Worm (Caenorhabditis elegans): Measurements from ENCODE around the gene Y47D3A.20.
A peak's percentile ranks its signal among the peaks of the same experiment; 100 is the strongest.

Y47D3A.20 gene

DNA sequence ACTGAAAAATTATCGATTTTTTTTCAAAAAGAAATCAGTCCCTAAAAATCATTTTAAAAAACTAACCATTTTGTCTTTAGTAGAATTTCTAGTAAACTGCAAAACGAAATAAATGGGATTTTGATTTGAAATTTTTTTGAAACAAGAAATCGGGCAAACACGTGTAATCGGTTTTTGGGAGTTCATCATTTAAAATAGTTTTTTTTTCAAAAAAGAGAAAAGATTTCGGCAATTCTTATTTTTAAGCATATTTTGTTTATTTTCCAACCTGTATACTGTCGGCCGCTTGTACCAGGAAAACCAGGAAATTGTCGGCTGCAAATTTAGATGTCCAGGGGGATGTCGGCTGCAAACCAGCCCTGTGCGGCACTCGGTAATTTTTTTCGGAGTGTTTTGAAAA is 42.9 kb upstream of the Y47D3A.20 start, which contains the start of gene elo-8 (continued):
- TF ChIP-seq fkh-10 (GFP tag; optimal IDR thresholded peaks at IDR 0.05): no peak

DNA sequence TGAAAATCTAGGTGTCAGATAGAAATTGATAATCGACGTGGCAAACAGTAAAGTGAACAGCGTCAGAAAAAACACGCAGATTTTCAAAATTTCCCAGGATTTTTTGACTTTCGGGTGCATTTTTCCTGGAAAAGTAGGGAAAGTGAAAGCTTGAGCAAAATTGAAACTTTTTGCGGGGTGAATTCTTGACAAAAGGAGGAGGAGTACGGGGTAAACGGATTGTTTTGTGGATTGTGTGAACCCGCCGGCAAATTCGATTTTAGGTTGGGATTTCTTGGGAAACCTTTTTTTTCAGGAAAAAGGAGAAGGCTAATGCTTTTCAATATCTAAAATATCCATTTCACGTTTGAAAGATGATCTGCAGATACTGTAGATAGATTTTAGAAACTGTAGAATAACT is 40.1 kb upstream of the Y47D3A.20 start, which contains the start of gene Y47D3A.34:
Gene Y47D3A.34, minus strand, starts transcription at position 120 of the 400 bp plus-strand sequence.
- TF ChIP-seq hlh-15 (tag; optimal IDR thresholded peaks at IDR 0.05): no peak
- peak; percentile 39 for TF ChIP-seq unc-42 (tag; optimal IDR thresholded peaks at IDR 0.05)

DNA sequence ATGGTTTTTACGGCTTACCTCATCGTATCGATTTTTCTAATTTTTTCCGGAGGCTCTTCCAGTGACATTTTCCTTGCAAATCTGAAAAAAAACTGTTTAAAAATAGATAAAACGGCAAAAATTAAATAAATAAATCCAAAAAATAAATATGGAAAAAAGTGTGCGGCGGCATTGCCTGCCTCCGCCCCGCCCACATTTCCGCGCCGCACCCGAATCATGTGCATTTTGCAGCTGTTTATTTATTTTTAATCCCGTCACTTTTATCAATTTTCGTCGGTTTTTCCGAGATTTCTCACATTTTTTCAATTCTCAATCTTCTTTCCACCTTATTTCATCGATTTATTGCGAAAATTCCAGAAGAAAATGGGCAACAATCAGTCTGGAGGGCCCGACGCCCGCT is 38.1 kb upstream of the Y47D3A.20 start, which contains the start of the genes Y47D3A.14 and aakb-2:
Gene Y47D3A.14, minus strand, starts transcription at position 81 of the 400 bp plus-strand sequence.
Gene aakb-2, plus strand, starts transcription at position 356 of the 400 bp plus-strand sequence.
- TF ChIP-seq unc-55 (GFP tag; optimal IDR thresholded peaks at IDR 0.05) (no peak), syd-9 (tag; optimal IDR thresholded peaks at IDR 0.05) (no peak), pag-3 (tag; optimal IDR thresholded peaks at IDR 0.05; ENCODE audit: borderline replicate concordance) (no peak), ceh-2 (tag; optimal IDR thresholded peaks at IDR 0.05) (peak; percentile 31), che-1 (tag; optimal IDR thresholded peaks at IDR 0.05) (peak; percentile 61), nfya-1 (tag; optimal IDR thresholded peaks at IDR 0.05) (peak; percentile 45), elt-2 (tag; optimal IDR thresholded peaks at IDR 0.05) (peak; percentile 82), pax-1 (tag; optimal IDR thresholded peaks at IDR 0.05) (no peak), ets-4 (tag; optimal IDR thresholded peaks at IDR 0.05) (peak; percentile 29), sdc-2 (tag; optimal IDR thresholded peaks at IDR 0.05) (no peak), ceh-31 (tag; optimal IDR thresholded peaks at IDR 0.05) (peak; percentile 56), rnt-1 (tag; optimal IDR thresholded peaks at IDR 0.05) (peak; percentile 19), ceh-48 (tag; optimal IDR thresholded peaks at IDR 0.05) (peak; percentile 10), ceh-14 (tag; optimal IDR thresholded peaks at IDR 0.05) (peak; percentile 57), dmd-4 (tag; optimal IDR thresholded peaks at IDR 0.05; ENCODE audit: borderline replicate concordance) (no peak), F13H6.1 (tag; optimal IDR thresholded peaks at IDR 0.05) (no peak), pat-9 (tag; optimal IDR thresholded peaks at IDR 0.05) (peak; percentile 44), ceh-22 (tag; optimal IDR thresholded peaks at IDR 0.05) (no peak), hlh-30 (tag; optimal IDR thresholded peaks at IDR 0.05; ENCODE audit: insufficient read depth) (peak; percentile 76), npax-4 (tag; optimal IDR thresholded peaks at IDR 0.05) (no peak), lim-6 (tag; optimal IDR thresholded peaks at IDR 0.05) (no peak), ceh-19 (GFP tag; optimal IDR thresholded peaks at IDR 0.05) (no peak), nhr-232 (tag; optimal IDR thresholded peaks at IDR 0.05) (no peak), fkh-10 (GFP tag; optimal IDR thresholded peaks at IDR 0.05) (no peak), unc-3 (GFP tag; conservative IDR thresholded peaks at IDR 0.05) (no peak), unc-3 (tag; optimal IDR thresholded peaks at IDR 0.05) (peak; percentile 1), fax-1 (tag; optimal IDR thresholded peaks at IDR 0.05) (no peak), pqm-1 (tag; optimal IDR thresholded peaks at IDR 0.05) (no peak), C38D4.7 (GFP tag; optimal IDR thresholded peaks at IDR 0.05) (peak; percentile 44), ztf-16 (tag; optimal IDR thresholded peaks at IDR 0.05) (peak; percentile 61), sox-2 (GFP tag; IDR thresholded peaks at IDR 0.05) (0 out of 2 replicates have a peak, but pooled peaks have one; percentile 4), sox-4 (tag; optimal IDR thresholded peaks at IDR 0.05) (no peak), gmeb-2 (tag; optimal IDR thresholded peaks at IDR 0.05) (peak; percentile 10), Y22D7AL.16 (tag; optimal IDR thresholded peaks at IDR 0.05) (no peak), T23F11.4 (GFP tag; optimal IDR thresholded peaks at IDR 0.05) (peak; percentile 46), K09A11.1 (tag; optimal IDR thresholded peaks at IDR 0.05; ENCODE audit: insufficient read depth) (peak; percentile 56), eyg-1 (tag; optimal IDR thresholded peaks at IDR 0.05) (no peak), unc-42 (tag; optimal IDR thresholded peaks at IDR 0.05) (peak; percentile 32), ama-1 (optimal IDR thresholded peaks at IDR 0.05) (no peak), tbx-2 (tag; optimal IDR thresholded peaks at IDR 0.05) (peak; percentile 59), ahr-1 (tag; optimal IDR thresholded peaks at IDR 0.05) (no peak), pha-2 (tag; optimal IDR thresholded peaks at IDR 0.05) (no peak), ceh-18 (tag; optimal IDR thresholded peaks at IDR 0.05) (no peak), pros-1 (tag; optimal IDR thresholded peaks at IDR 0.05) (no peak), elt-4 (tag; optimal IDR thresholded peaks at IDR 0.05) (no peak), ceh-6 (GFP tag; optimal IDR thresholded peaks at IDR 0.05) (no peak), ceh-9 (tag; optimal IDR thresholded peaks at IDR 0.05) (no peak), lin-11 (tag; optimal IDR thresholded peaks at IDR 0.05) (peak; percentile 16)
